Fruit fly (Drosophila melanogaster): ENCODE measurements around the gene Kap-alpha3.

Gene Kap-alpha3

DNA sequence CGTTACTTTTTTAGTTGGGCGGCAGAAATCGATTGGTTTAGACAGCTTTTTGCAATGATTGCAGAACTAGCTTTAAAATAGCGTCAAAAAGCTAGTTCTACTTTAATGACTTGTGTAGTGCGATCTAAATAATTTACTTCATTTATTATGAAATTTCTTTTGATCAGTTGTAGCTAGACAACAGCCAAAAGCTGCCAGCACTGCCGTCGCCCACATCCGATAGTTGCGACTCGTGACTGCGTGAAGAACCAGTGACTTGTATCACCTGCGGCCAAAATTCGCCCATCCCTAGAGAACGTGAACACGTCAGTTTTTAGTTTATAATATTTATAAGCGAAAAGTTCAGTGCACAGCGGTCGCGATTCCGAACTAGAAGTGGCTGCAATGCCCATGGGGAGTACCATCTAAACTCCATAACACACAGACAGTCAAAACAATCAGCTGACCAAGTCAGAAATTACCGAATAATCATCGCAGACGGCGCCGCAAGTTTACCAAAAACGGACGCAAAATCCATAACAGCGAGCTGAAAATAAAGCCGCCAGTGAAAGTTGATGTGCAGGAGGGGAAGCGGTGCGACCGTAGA lies 9.2 kb upstream of the Kap-alpha3 start, which contains the start of gene P58IPK (continued):
- TF ChIP-seq dmrt11E (tag; optimal IDR thresholded peaks at IDR 0.05) (peak; percentile 41), fu2 (GFP tag; optimal IDR thresholded peaks at IDR 0.05) (peak; percentile 56), CG33557 (GFP tag; optimal IDR thresholded peaks at IDR 0.05) (peak; percentile 20), CG30020 (tag; optimal IDR thresholded peaks at IDR 0.05) (peak; percentile 52), slou (GFP tag; optimal IDR thresholded peaks at IDR 0.05) (no peak), Oli (tag; optimal IDR thresholded peaks at IDR 0.05) (peak; percentile 0), CG15514 (GFP tag; optimal IDR thresholded peaks at IDR 0.05) (peak; percentile 98), E2f2 (GFP tag; IDR thresholded peaks at IDR 0.05) (peak; percentile 80), Hand (GFP tag; optimal IDR thresholded peaks at IDR 0.05) (no peak), sc (optimal IDR thresholded peaks at IDR 0.05) (no peak), sc (GFP tag; optimal IDR thresholded peaks at IDR 0.05) (no peak), E2f1 (GFP tag; IDR thresholded peaks at IDR 0.05) (0 out of 2 replicates have a peak, but pooled peaks have one; percentile 21), CG10462 (GFP tag; optimal IDR thresholded peaks at IDR 0.05) (peak; percentile 34), MBD-R2 (GFP tag; IDR thresholded peaks at IDR 0.05) (peak; percentile 79), HLH4C (GFP tag; IDR thresholded peaks at IDR 0.05; ENCODE audit: partially characterized antibody) (peak; percentile 89), bcd (GFP tag; optimal IDR thresholded peaks at IDR 0.05) (peak; percentile 58), CG31441 (GFP tag; IDR thresholded peaks at IDR 0.05) (peak; percentile 94), gcm2 (GFP tag; optimal IDR thresholded peaks at IDR 0.05) (no peak), gsb-n (tag; optimal IDR thresholded peaks at IDR 0.05) (no peak), CG34376 (GFP tag; optimal IDR thresholded peaks at IDR 0.05) (peak; percentile 57), bowl (GFP tag; IDR thresholded peaks at IDR 0.05) (no peak), Sox100B (GFP tag; optimal IDR thresholded peaks at IDR 0.05) (no peak), en (GFP tag; optimal IDR thresholded peaks at IDR 0.05) (peak; percentile 14), CG10209 (GFP tag; optimal IDR thresholded peaks at IDR 0.05) (peak; percentile 32)

DNA sequence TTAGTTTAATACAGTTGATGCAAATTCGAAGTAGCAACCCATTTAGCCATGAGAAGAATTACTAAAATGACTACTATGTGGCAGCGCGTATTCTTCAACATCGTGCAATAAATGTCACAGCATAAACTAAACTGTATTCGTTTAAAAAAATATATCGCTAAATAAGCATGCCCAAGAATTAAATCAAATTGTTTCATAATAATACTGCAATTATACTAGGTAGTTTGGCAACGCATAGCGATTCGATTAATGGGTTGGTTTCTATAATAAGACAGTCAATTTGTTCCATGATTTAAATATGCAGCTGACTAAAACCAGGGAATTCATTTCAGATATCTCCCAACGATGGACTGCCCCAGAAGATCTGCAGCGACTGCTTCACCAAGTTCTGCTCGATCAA lies 5.6 kb upstream of the Kap-alpha3 start, which contains the start of gene CG33654:
Gene CG33654, minus strand, starts transcription at position 101 of the 400 bp plus-strand sequence.
- TF ChIP-seq p53 (GFP tag; optimal IDR thresholded peaks at IDR 0.05), result no peak
- no peak for TF ChIP-seq Sox102F (GFP tag; optimal IDR thresholded peaks at IDR 0.05)
- TF ChIP-seq CTCF (GFP tag; optimal IDR thresholded peaks at IDR 0.05), result no peak
- no peak for TF ChIP-seq CG13123 (GFP tag; optimal IDR thresholded peaks at IDR 0.05)
- TF ChIP-seq ham (GFP tag; IDR thresholded peaks at IDR 0.05), result no peak
- no peak for TF ChIP-seq so (GFP tag; IDR thresholded peaks at IDR 0.05)

DNA sequence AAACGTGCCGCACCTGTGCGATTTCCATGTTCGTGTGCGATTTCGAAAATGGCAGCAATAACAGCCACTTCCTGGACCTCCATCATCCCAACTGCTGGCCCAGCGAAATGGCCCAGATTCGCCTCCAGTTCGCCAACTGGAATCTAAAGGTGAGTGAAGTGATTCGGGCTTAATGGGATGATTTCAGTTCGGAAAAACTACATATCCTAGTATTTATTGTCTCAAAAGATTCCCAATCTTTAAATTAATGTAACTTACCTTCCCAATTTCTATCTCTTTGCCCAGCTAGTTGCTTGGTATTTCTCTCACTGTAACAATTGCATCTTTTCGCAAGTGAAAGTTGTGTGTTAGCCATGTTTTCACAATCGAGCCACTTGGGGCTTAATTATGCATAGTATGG lies 4.4 kb upstream of the Kap-alpha3 start:
- TF ChIP-seq CG17186 (GFP tag; optimal IDR thresholded peaks at IDR 0.05) (no peak), Myb (GFP tag; optimal IDR thresholded peaks at IDR 0.05) (no peak), bowl (GFP tag; IDR thresholded peaks at IDR 0.05) (no peak), Deaf1 (tag; optimal IDR thresholded peaks at IDR 0.05) (no peak), GATAe (GFP tag; conservative IDR thresholded peaks at IDR 0.05) (no peak), Med (GFP tag) (no peak), odd (GFP tag; optimal IDR thresholded peaks at IDR 0.05) (no peak), dysf (GFP tag; IDR thresholded peaks at IDR 0.05) (no peak), CG7928 (GFP tag; optimal IDR thresholded peaks at IDR 0.05) (no peak), gsb-n (tag; optimal IDR thresholded peaks at IDR 0.05) (no peak), gsb (GFP tag; IDR thresholded peaks at IDR 0.05) (no peak), kay (GFP tag; optimal IDR thresholded peaks at IDR 0.05) (no peak), E2f2 (GFP tag; IDR thresholded peaks at IDR 0.05) (no peak), Jarid2 (GFP tag; optimal IDR thresholded peaks at IDR 0.05) (no peak), CG32767 (GFP tag; IDR thresholded peaks at IDR 0.05) (no peak), unpg (GFP tag; optimal IDR thresholded peaks at IDR 0.05) (no peak), vfl (GFP tag; optimal IDR thresholded peaks at IDR 0.05) (no peak), chn (GFP tag; optimal IDR thresholded peaks at IDR 0.05) (no peak), Sry-δ (GFP tag; optimal IDR thresholded peaks at IDR 0.05) (no peak)

All from whole organism, embryonic.